Fruit fly (Drosophila melanogaster): ENCODE results near the gene CG3040.

- peak; percentile 66 for TF ChIP-seq fd59A (GFP tag; optimal IDR thresholded peaks at IDR 0.05)
- peak; percentile 50 for TF ChIP-seq CG6276 (GFP tag; optimal IDR thresholded peaks at IDR 0.05)
- peak; percentile 95 for TF ChIP-seq Eip78C (GFP tag)
Measured at dm6 chrX:7011063-7011743, 38.0 kb upstream of the CG3040 start, which contains the start of the genes cm, sloth1 and sloth2.

Data from whole organism, prepupa.